Worm (Caenorhabditis elegans): Measurements from ENCODE around the gene srd-56.

The srd-56 gene

DNA sequence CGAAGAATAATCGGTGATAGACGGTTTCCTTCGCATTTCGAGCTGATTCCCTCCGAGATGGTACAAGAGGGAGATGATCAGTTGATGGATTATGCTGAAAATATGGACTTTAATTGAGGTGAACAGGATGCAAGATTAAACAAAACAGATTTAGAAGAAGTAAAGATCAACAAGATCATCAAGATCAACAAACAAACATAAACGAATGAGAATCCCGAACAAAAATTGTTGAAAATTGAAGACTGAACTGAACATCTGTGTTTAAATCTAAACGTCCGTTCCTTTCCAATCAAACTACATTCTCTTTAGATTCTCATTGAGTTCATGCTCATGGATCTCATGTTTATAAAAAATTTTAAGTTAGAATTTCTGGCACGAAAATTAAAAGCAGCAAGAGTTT lies 28.2 kb downstream of the srd-56 start, which contains the start of gene glc-4:
Gene glc-4, minus strand, starts transcription at position 101 of the 400 bp plus-strand sequence.
- TF ChIP-seq nhr-76 (tag; optimal IDR thresholded peaks at IDR 0.05): no peak
- TF ChIP-seq nhr-12 (tag; optimal IDR thresholded peaks at IDR 0.05): no peak
- no peak for TF ChIP-seq sptf-1 (tag; optimal IDR thresholded peaks at IDR 0.05)
- no peak for TF ChIP-seq mep-1 (tag; optimal IDR thresholded peaks at IDR 0.05)
- no peak for TF ChIP-seq ceh-83 (GFP tag; optimal IDR thresholded peaks at IDR 0.05)
- no peak for TF ChIP-seq nhr-28 (tag; optimal IDR thresholded peaks at IDR 0.05)
- no peak for TF ChIP-seq flh-1 (GFP tag; optimal IDR thresholded peaks at IDR 0.05)

DNA sequence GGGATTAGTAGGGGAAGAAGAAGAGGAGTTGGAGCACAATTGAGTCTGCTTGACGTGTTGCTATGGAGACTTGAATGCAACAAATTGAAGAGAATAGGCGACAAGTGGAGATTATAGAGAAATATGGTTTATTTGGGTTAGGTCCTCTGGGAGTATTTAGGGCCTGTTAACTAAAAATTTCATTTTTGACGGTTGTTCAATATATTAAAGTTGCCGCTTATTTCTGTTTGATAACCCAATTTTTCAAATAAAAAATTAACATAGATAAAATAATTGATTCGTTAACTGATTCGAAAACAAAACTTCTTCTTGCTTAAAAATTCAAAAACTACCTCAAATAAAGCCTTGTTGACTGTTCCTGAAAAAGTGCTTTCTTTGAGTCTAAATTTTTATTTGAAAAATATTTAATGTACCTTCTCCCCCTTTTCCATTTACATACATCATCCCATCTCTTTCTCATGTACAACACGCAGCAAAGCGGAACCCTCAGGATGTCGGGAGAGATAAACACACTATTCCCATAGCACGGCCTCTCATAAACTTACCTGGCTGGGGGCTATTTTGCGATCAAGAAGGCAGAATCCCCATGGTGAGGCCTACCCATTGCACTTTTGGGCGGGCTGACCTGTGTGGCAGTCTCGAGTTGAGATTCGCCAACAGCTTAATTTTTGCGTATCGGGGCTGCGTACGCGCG lies 31.6 kb downstream of the srd-56 start, which contains the start of gene dyf-13:
Gene dyf-13, minus strand, starts transcription at position 51 of the 694 bp plus-strand sequence.
- TF ChIP-seq pha-4 (tag; optimal IDR thresholded peaks at IDR 0.05) (no peak), cnd-1 (tag; optimal IDR thresholded peaks at IDR 0.05) (no peak), nhr-28 (tag; optimal IDR thresholded peaks at IDR 0.05) (no peak), blmp-1 (tag; optimal IDR thresholded peaks at IDR 0.05) (no peak), nhr-237 (tag; optimal IDR thresholded peaks at IDR 0.05) (no peak), ceh-83 (GFP tag; optimal IDR thresholded peaks at IDR 0.05) (no peak), nhr-12 (tag; optimal IDR thresholded peaks at IDR 0.05) (no peak), bed-3 (GFP tag; optimal IDR thresholded peaks at IDR 0.05) (no peak), ceh-43 (GFP tag; optimal IDR thresholded peaks at IDR 0.05) (no peak), drap-1 (GFP tag; optimal IDR thresholded peaks at IDR 0.05) (no peak), M03D4.4 (tag; optimal IDR thresholded peaks at IDR 0.05) (no peak), lin-32 (GFP tag; optimal IDR thresholded peaks at IDR 0.05) (no peak), lsy-2 (tag; optimal IDR thresholded peaks at IDR 0.05) (no peak), zip-8 (tag; optimal IDR thresholded peaks at IDR 0.05) (no peak), flh-1 (GFP tag; optimal IDR thresholded peaks at IDR 0.05) (no peak), hlh-1 (tag; optimal IDR thresholded peaks at IDR 0.05) (no peak), nhr-2 (tag; optimal IDR thresholded peaks at IDR 0.05) (no peak), ztf-11 (tag; optimal IDR thresholded peaks at IDR 0.05) (no peak), snpc-4 (tag; optimal IDR thresholded peaks at IDR 0.05) (no peak), elt-1 (tag; optimal IDR thresholded peaks at IDR 0.05; ENCODE audit: borderline replicate concordance, insufficient read depth) (no peak)

DNA sequence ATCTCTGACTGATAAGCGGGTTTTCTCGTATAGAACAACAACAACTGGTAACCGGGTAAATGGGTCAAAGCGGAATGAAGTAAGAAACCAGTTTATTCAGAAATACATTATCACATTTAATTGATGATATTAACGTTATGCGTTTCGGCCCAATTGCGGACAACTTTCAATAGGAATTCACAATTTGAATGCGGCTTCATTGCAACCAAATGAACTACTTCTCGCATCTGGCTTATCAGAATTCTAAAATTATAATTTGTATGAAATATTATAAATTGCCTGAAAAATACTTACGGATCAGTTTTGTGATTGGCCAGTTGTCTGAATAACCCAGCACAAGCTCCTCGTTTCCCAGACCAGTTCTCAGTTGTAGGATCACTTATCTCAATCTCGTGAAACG lies 34.3 kb downstream of the srd-56 start, which contains the start of gene col-36:
Gene col-36, minus strand, starts transcription at position 101 of the 400 bp plus-strand sequence.
- TF ChIP-seq hlh-1 (tag; optimal IDR thresholded peaks at IDR 0.05) (no peak), blmp-1 (tag; optimal IDR thresholded peaks at IDR 0.05) (no peak), nhr-237 (tag; optimal IDR thresholded peaks at IDR 0.05) (no peak), nhr-28 (tag; optimal IDR thresholded peaks at IDR 0.05) (no peak), cnd-1 (tag; optimal IDR thresholded peaks at IDR 0.05) (no peak), unc-120 (tag; optimal IDR thresholded peaks at IDR 0.05; ENCODE audit: poor library complexity, severe bottlenecking) (no peak), ceh-39 (tag; optimal IDR thresholded peaks at IDR 0.05) (no peak)

DNA sequence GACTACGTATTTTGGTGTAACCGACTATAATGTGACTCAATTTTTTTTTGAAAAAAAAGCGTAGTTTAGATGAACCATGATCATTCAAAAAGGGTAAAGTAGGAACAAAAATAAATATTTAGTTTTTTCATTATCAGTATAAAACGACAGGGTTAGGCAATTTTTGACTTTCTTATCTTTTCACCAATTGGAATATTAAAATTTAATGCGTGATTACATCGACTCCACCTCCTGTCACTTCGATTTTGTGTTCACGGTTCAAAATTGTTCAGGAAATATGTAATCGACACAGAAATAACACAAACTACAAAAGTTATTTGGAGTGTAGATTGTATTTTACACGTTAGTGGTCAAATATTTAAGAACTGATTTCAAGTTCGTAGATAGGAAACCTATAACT lies 36.2 kb downstream of the srd-56 start:
- TF ChIP-seq tbx-8 (GFP tag; optimal IDR thresholded peaks at IDR 0.05): no peak
- TF ChIP-seq nhr-28 (tag; optimal IDR thresholded peaks at IDR 0.05): no peak
- no peak for TF ChIP-seq nhr-2 (tag; optimal IDR thresholded peaks at IDR 0.05)
- TF ChIP-seq ham-2 (GFP tag; optimal IDR thresholded peaks at IDR 0.05): no peak
- no peak for TF ChIP-seq snpc-4 (tag; optimal IDR thresholded peaks at IDR 0.05)
- no peak for TF ChIP-seq elt-1 (tag; optimal IDR thresholded peaks at IDR 0.05; ENCODE audit: borderline replicate concordance, insufficient read depth)
- TF ChIP-seq elt-3 (tag; optimal IDR thresholded peaks at IDR 0.05): no peak
- no peak for TF ChIP-seq nhr-237 (tag; optimal IDR thresholded peaks at IDR 0.05)
- no peak for TF ChIP-seq sem-2 (GFP tag; optimal IDR thresholded peaks at IDR 0.05)
- TF ChIP-seq ceh-43 (GFP tag; optimal IDR thresholded peaks at IDR 0.05): no peak

DNA sequence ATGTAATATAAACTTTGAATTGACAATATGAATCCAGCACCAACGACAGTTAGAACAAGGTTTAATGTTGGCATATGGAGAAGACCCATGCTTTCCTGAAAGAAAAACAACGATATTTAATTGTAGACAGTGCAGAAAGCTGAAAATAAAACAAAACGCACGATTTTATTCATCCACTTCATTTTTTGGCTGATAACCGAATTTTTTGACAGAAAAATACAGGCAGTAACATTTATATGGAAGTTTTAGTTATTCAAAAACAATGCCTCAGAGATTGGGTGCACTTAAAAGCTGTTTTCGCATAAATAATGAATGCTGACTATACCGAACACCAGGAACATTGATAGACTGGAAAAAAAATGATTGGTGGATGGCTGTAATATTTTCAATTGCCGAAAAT lies 37.3 kb downstream of the srd-56 start, which contains the start of gene mfsd-13.2:
Gene mfsd-13.2, minus strand, starts transcription at position 101 of the 400 bp plus-strand sequence.
- TF ChIP-seq zip-8 (tag; optimal IDR thresholded peaks at IDR 0.05) (no peak), ces-1 (GFP tag; optimal IDR thresholded peaks at IDR 0.05) (no peak), M03D4.4 (tag; optimal IDR thresholded peaks at IDR 0.05) (no peak), ceh-39 (tag; optimal IDR thresholded peaks at IDR 0.05) (no peak), tbx-8 (GFP tag; optimal IDR thresholded peaks at IDR 0.05) (no peak), ztf-11 (tag; optimal IDR thresholded peaks at IDR 0.05) (no peak), nhr-12 (tag; optimal IDR thresholded peaks at IDR 0.05) (no peak), nhr-28 (tag; optimal IDR thresholded peaks at IDR 0.05) (no peak), hlh-1 (tag; optimal IDR thresholded peaks at IDR 0.05) (no peak)

Data from whole organism, mixed stage, embryonic.